Worm (Caenorhabditis elegans) whole organism, L4 larva: ENCODE measurements around the gene pha-1.

Experiments used
- F49E8.2 ChIP-seq: sonication (generic microtip); optimal IDR thresholded peaks from 2 replicates; lab custom pipeline; 2016; ENCODE audit warnings: missing compliant biosample characterization, mild to moderate bottlenecking, missing genetic modification characterization, borderline replicate concordance
- Y75B8A.6 ChIP-seq: fragments of 200-800 bp; sonication (Bioruptor generic); IDR thresholded peaks from 2 replicates; pipeline ENCODE4 v1.3.6; 2022; ENCODE audit warnings: missing genetic modification reagents, missing genetic modification characterization, missing compliant biosample characterization
- ZK546.5 ChIP-seq, 2 experiments: sonication (generic microtip); optimal IDR thresholded peaks; 2 replicates each; lab custom pipeline; 2017; ENCODE audit warnings: missing biosample characterization in 2 of 2, missing genetic modification characterization in 2 of 2
- aly-2 ChIP-seq: sonication (generic microtip); optimal IDR thresholded peaks from 2 replicates; lab custom pipeline; 2018; ENCODE audit warnings: missing biosample characterization, missing genetic modification characterization
- hmg-1.1 ChIP-seq: fragments of 200-800 bp; sonication (Bioruptor generic); IDR thresholded peaks from 2 replicates; pipeline ENCODE4 v1.3.6; 2022; ENCODE audit warnings: missing genetic modification reagents, missing genetic modification characterization, missing compliant biosample characterization
- lin-13 ChIP-seq: fragments of 150-350 bp; optimal IDR thresholded peaks from 2 replicates; lab custom pipeline; 2014; ENCODE audit warnings: missing biosample characterization, missing genetic modification reagents, missing genetic modification characterization
- lsy-2 ChIP-seq, 2 experiments: fragments of 150-350 bp in 1 of 2; sonication (generic microtip) in 1 of 2; optimal IDR thresholded peaks; 2 replicates each; lab custom pipeline; 2014 to 2017; ENCODE audit warnings: missing biosample characterization in 2 of 2, missing genetic modification characterization in 2 of 2
- madf-5 ChIP-seq, 2 experiments: fragments of 200-800 bp; sonication (Bioruptor generic); IDR thresholded peaks; 2 replicates each; pipeline ENCODE4 v1.3.6; 2022; ENCODE audit warnings: missing compliant biosample characterization in 2 of 2, missing genetic modification characterization in 2 of 2
- nhr-10 ChIP-seq: fragments of 150-350 bp; optimal IDR thresholded peaks from 2 replicates; lab custom pipeline; 2014; ENCODE audit warnings: missing biosample characterization, missing genetic modification characterization
- nhr-25 ChIP-seq: sonication (generic microtip); optimal IDR thresholded peaks from 2 replicates; lab custom pipeline; 2017; ENCODE audit warnings: missing genetic modification characterization, mild to moderate bottlenecking, missing compliant biosample characterization, antibody characterized with exemption, moderate library complexity, borderline replicate concordance; ENCODE audit not compliant: insufficient read depth
- snpc-4 ChIP-seq: fragments of 150-350 bp; optimal IDR thresholded peaks from 2 replicates; lab custom pipeline; 2014; ENCODE audit warnings: missing biosample characterization, missing genetic modification characterization
- unc-39 ChIP-seq: sonication (generic microtip); optimal IDR thresholded peaks from 2 replicates; lab custom pipeline; 2017; ENCODE audit warnings: missing biosample characterization, missing genetic modification characterization

DNA sequence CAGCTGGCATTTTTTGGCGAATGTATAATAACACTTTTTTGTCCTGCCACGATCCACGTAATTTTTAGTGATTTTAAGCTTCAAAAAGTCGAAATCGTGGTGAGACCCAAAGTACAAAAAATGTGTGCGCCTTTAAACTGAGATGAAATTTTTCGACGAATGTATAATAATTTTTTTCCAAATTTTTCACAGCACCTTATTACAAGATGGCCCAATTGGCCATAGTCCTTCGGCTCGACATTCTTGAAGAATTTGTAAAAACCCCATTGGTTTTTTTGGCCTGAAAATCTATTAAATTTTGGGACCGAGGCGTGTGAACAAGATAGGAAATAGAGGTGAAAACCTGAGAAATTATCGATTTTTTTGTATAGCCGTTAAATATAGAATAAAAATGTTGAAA, 15.6 kb upstream of the pha-1 start:
- TF ChIP-seq Y75B8A.6 (GFP tag; lab: Robert Waterston, UW) (no peak), nhr-25 (tag; lab: Kevin White, UChicago) (no peak), madf-5 (GFP tag; IDR thresholded peaks at IDR 0.05; lab: Robert Waterston, UW) (no peak), ZK546.5 (tag; optimal IDR thresholded peaks at IDR 0.05; lab: Kevin White, UChicago) (no peak), aly-2 (no peak), snpc-4 (tag; lab: Kevin White, UChicago) (no peak), nhr-10 (tag; lab: Kevin White, UChicago) (no peak), F49E8.2 (no peak), unc-39 (tag; lab: Kevin White, UChicago) (no peak), lsy-2 (tag; optimal IDR thresholded peaks at IDR 0.05; lab: Kevin White, UChicago) (no peak), hmg-1.1 (GFP tag; lab: Robert Waterston, UW) (no peak), lin-13 (no peak)
